Fruit fly (Drosophila melanogaster): ENCODE data around the gene CG32756.
A peak's percentile ranks its signal among the peaks of the same experiment; 100 is the strongest.

Gene CG32756

dm6 chrX:5900146-5901093, 45.1 kb upstream of the CG32756 start, which contains the start of gene Act5C (continued):
- TF ChIP-seq sc (optimal IDR thresholded peaks at IDR 0.05) (no peak), sc (GFP tag; optimal IDR thresholded peaks at IDR 0.05) (peak; percentile 84), z (GFP tag; IDR thresholded peaks at IDR 0.05) (peak; percentile 50; the same call in 1 of the 3 replicates), disco-r (GFP tag; optimal IDR thresholded peaks at IDR 0.05) (peak; percentile 92), bbx (GFP tag; IDR thresholded peaks at IDR 0.05; ENCODE audit: partially characterized antibody) (peak; percentile 56), hb (GFP tag; IDR thresholded peaks at IDR 0.05; ENCODE audit: partially characterized antibody) (no peak), CG12391 (tag; optimal IDR thresholded peaks at IDR 0.05) (peak; percentile 95), corto (GFP tag; optimal IDR thresholded peaks at IDR 0.05) (no peak), CG33557 (GFP tag; optimal IDR thresholded peaks at IDR 0.05) (peak; percentile 91), CG4617 (GFP tag; optimal IDR thresholded peaks at IDR 0.05; ENCODE audit: borderline replicate concordance) (peak; percentile 83), fu2 (GFP tag; optimal IDR thresholded peaks at IDR 0.05) (peak; percentile 85), mam (GFP tag; optimal IDR thresholded peaks at IDR 0.05) (peak; percentile 92), HLHmδ (GFP tag; optimal IDR thresholded peaks at IDR 0.05) (no peak), CG17361 (GFP tag; IDR thresholded peaks at IDR 0.05) (peak; percentile 97), CG2889 (GFP tag; IDR thresholded peaks at IDR 0.05) (peak; percentile 77; the same call in 2 of the 3 replicates), Sry-δ (GFP tag; optimal IDR thresholded peaks at IDR 0.05) (peak; percentile 61), inv (GFP tag; IDR thresholded peaks at IDR 0.05; ENCODE audit: partially characterized antibody) (no peak), ac (GFP tag; optimal IDR thresholded peaks at IDR 0.05) (peak; percentile 96), CG31224 (GFP tag; IDR thresholded peaks at IDR 0.05) (peak; percentile 84), CG18011 (GFP tag; optimal IDR thresholded peaks at IDR 0.05) (peak; percentile 58), hbn (GFP tag; IDR thresholded peaks at IDR 0.05; ENCODE audit: partially characterized antibody) (no peak), CoRest (tag; optimal IDR thresholded peaks at IDR 0.05) (peak; percentile 94), ci (GFP tag; IDR thresholded peaks at IDR 0.05) (peak; percentile 97), CG1233 (GFP tag; optimal IDR thresholded peaks at IDR 0.05) (peak; percentile 93), CG31441 (GFP tag; IDR thresholded peaks at IDR 0.05) (peak; percentile 95), CG10979 (tag; optimal IDR thresholded peaks at IDR 0.05) (peak; percentile 96), pzg (GFP tag; optimal IDR thresholded peaks at IDR 0.05) (peak; percentile 9), zen (tag; optimal IDR thresholded peaks at IDR 0.05) (peak; percentile 97), salm (tag; optimal IDR thresholded peaks at IDR 0.05) (peak; percentile 93), CG2678 (tag; optimal IDR thresholded peaks at IDR 0.05) (peak; percentile 95), kay (GFP tag; optimal IDR thresholded peaks at IDR 0.05) (peak; percentile 89), CG16863 (GFP tag; optimal IDR thresholded peaks at IDR 0.05) (peak; percentile 95), caup (GFP tag; optimal IDR thresholded peaks at IDR 0.05; ENCODE audit: severe bottlenecking) (peak; percentile 90), al (GFP tag; IDR thresholded peaks at IDR 0.05) (peak; percentile 85), CkIIα-i1 (GFP tag; IDR thresholded peaks at IDR 0.05) (no peak), tio (GFP tag; optimal IDR thresholded peaks at IDR 0.05) (peak; percentile 89), CG34224 (GFP tag; IDR thresholded peaks at IDR 0.05; ENCODE audit: partially characterized antibody) (no peak), dm (GFP tag; optimal IDR thresholded peaks at IDR 0.05) (peak; percentile 89), CG16779 (GFP tag; IDR thresholded peaks at IDR 0.05) (0 out of 2 replicates have a peak, but pooled peaks have one; percentile 73), chm (GFP tag; IDR thresholded peaks at IDR 0.05) (peak; percentile 93), insv (GFP tag; optimal IDR thresholded peaks at IDR 0.05) (no peak), Ets65A (GFP tag) (peak; percentile 99), CG15514 (GFP tag; optimal IDR thresholded peaks at IDR 0.05) (peak; percentile 80), zen2 (GFP tag; IDR thresholded peaks at IDR 0.05; ENCODE audit: partially characterized antibody) (no peak), CTCF (GFP tag; optimal IDR thresholded peaks at IDR 0.05) (peak; percentile 47), lov (optimal IDR thresholded peaks at IDR 0.05) (no peak), lov (GFP tag; IDR thresholded peaks at IDR 0.05) (peak; percentile 94), CG9727 (GFP tag; optimal IDR thresholded peaks at IDR 0.05) (peak; percentile 96)
